Worm (Caenorhabditis elegans) whole organism, L2 larva: ENCODE data around the gene nhr-225.

Source experiments
- nhr-237 ChIP-seq: fragments of 150-350 bp; optimal IDR thresholded peaks from 2 replicates; lab custom pipeline; 2014; ENCODE audit warnings: missing biosample characterization, missing genetic modification characterization
- unc-39 ChIP-seq: fragments of 150-350 bp; optimal IDR thresholded peaks from 2 replicates; lab custom pipeline; 2014; ENCODE audit warnings: missing biosample characterization, missing genetic modification characterization
- ztf-1 ChIP-seq: fragments of 200-800 bp; sonication (Bioruptor generic); conservative IDR thresholded peaks from 2 replicates; pipeline ENCODE4 v1.3.6; 2022; ENCODE audit warnings: missing genetic modification characterization, missing compliant biosample characterization

DNA sequence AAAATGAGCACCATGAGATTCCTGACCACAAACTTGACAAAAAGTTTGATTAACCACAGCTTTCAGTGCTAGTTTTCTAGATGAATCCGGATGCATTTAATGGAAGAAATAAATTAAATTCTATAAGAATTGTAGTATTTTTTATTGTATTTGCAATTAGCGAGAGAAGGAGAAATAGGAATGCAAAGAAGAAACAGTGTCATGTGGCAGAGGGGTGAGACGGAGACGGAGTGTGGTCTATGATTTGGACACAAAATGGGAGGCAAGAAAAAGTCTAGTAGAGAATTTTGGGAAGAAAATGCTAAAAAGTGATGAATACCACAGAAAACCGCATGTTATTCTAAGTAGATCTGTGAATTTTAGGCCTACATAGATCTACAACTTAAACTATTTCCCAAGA is 12.2 kb downstream of the nhr-225 start, which contains the start of gene nhr-59:
- TF ChIP-seq nhr-237 (tag; lab: Kevin White, UChicago) (no peak), ztf-1 (GFP tag; lab: Robert Waterston, UW) (no peak), unc-39 (tag; lab: Kevin White, UChicago) (no peak)
